Fruit fly (Drosophila melanogaster): ENCODE results near the gene CG13931.

Gene CG13931

dm6 chr3L:1741655-1742551 lies 39.7 kb upstream of the CG13931 start:
- TF ChIP-seq CG8301 (tag; optimal IDR thresholded peaks at IDR 0.05) (no peak), CG34367 (tag; optimal IDR thresholded peaks at IDR 0.05) (no peak), EcR (GFP tag; optimal IDR thresholded peaks at IDR 0.05) (no peak), CG13204 (GFP tag; optimal IDR thresholded peaks at IDR 0.05) (no peak), Snoo (tag; optimal IDR thresholded peaks at IDR 0.05) (no peak), CG15710 (tag; optimal IDR thresholded peaks at IDR 0.05) (no peak), rn (GFP tag; IDR thresholded peaks at IDR 0.05) (no peak), CG4496 (GFP tag; IDR thresholded peaks at IDR 0.05) (no peak), gl (tag; optimal IDR thresholded peaks at IDR 0.05) (no peak)

DNA sequence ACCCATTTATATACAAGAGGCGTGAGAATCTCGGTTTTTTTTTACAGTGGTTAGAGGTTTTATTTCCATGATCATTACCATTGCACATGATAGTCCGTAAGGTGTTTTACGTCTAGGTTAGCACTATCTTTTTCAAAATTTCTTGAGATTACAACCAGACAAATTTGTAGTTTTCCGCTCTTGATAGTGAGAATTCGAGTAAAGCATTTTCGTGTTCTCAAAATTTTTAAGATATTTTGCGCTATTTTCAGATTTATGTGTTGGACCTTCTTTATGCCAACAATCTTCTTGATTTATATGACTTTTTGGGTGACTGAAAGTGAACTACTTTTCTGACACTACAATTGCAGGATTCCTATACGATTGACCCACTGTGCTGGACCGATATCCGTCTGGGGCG lies 38.9 kb upstream of the CG13931 start:
- TF ChIP-seq CG32121 (GFP tag; IDR thresholded peaks at IDR 0.05) (0 out of 2 replicates have a peak, but pooled peaks have one; percentile 16), Ets98B (GFP tag; IDR thresholded peaks at IDR 0.05) (peak; percentile 20), fd96Ca (GFP tag; IDR thresholded peaks at IDR 0.05) (0 out of 3 replicates have a peak, but pooled peaks have one; percentile 36), D1 (tag; optimal IDR thresholded peaks at IDR 0.05) (no peak), EcR (GFP tag; optimal IDR thresholded peaks at IDR 0.05) (no peak), CG15710 (tag; optimal IDR thresholded peaks at IDR 0.05) (no peak), CG4496 (GFP tag; IDR thresholded peaks at IDR 0.05) (no peak), CG13204 (GFP tag; optimal IDR thresholded peaks at IDR 0.05) (no peak), CG8301 (tag; optimal IDR thresholded peaks at IDR 0.05) (peak; percentile 41), CG14655 (GFP tag; optimal IDR thresholded peaks at IDR 0.05) (no peak), CG12605 (GFP tag; IDR thresholded peaks at IDR 0.05) (no peak), CG8159 (tag; optimal IDR thresholded peaks at IDR 0.05) (peak; percentile 12), gl (tag; optimal IDR thresholded peaks at IDR 0.05) (no peak), CG34367 (tag; optimal IDR thresholded peaks at IDR 0.05) (no peak), CG10348 (GFP tag; IDR thresholded peaks at IDR 0.05) (no peak), rn (GFP tag; IDR thresholded peaks at IDR 0.05) (no peak), Snoo (tag; optimal IDR thresholded peaks at IDR 0.05) (no peak), Pif1B (GFP tag; optimal IDR thresholded peaks at IDR 0.05) (no peak), CG17806 (tag; optimal IDR thresholded peaks at IDR 0.05) (no peak), Pif1A (GFP tag; optimal IDR thresholded peaks at IDR 0.05) (peak; percentile 34), CG9948 (tag; optimal IDR thresholded peaks at IDR 0.05) (no peak)

DNA sequence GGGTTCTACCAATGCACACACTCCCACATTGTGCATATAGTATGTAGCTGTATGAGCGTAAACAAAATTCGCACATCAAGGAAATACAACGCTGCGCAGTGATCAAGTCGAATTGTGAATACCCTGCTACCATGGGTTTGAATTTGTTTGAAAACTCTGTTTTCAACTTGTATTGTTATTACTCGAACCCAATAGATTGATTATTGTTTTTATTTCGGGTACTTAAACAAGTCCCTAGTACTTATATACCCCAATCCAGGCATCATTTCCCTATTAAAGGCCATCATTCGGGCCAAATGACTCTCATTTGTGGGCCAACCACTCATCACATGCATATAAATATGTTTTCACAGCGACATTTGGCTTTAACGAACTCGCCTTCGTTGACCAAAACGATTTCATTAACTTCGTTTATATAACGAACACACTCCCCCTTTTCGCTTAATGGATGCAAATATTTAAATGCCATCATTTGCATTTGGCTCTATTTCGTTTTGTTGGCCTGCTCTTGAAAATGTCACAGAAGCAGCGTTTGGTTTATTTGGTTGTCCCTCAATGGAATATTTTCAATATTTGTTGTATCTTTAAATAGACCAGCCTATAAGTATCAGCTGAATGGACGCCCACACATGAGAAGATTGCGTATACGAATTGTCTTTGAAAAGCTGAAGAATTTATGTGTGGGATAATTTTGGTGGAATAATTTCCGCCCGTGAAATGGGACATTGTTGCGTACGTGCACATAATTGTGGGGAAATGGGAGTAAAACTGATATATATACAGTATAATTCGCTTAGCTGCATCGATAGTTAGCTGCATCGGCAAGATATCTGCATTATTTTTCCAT lies 38.1 kb upstream of the CG13931 start:
- no peak for TF ChIP-seq CG12605 (GFP tag; IDR thresholded peaks at IDR 0.05)
- peak; percentile 57 for TF ChIP-seq Pif1A (GFP tag; optimal IDR thresholded peaks at IDR 0.05)
- no peak for TF ChIP-seq gl (tag; optimal IDR thresholded peaks at IDR 0.05)
- peak; percentile 8 for TF ChIP-seq CG9948 (tag; optimal IDR thresholded peaks at IDR 0.05)
- TF ChIP-seq CG8159 (tag; optimal IDR thresholded peaks at IDR 0.05), result no peak
- TF ChIP-seq D1 (tag; optimal IDR thresholded peaks at IDR 0.05), result no peak
- peak; percentile 18 for TF ChIP-seq CG34367 (tag; optimal IDR thresholded peaks at IDR 0.05)
- TF ChIP-seq fd96Ca (GFP tag; IDR thresholded peaks at IDR 0.05), result peak; percentile 81
- peak; percentile 14 for TF ChIP-seq CG15710 (tag; optimal IDR thresholded peaks at IDR 0.05)
- TF ChIP-seq CG10348 (GFP tag; IDR thresholded peaks at IDR 0.05), result 0 out of 2 replicates have a peak, but pooled peaks have one; percentile 34
- no peak for TF ChIP-seq Snoo (tag; optimal IDR thresholded peaks at IDR 0.05)
- TF ChIP-seq CG14655 (GFP tag; optimal IDR thresholded peaks at IDR 0.05), result no peak
- TF ChIP-seq CG4496 (GFP tag; IDR thresholded peaks at IDR 0.05), result peak; percentile 71
- 0 out of 2 replicates have a peak, but pooled peaks have one; percentile 15 for TF ChIP-seq rn (GFP tag; IDR thresholded peaks at IDR 0.05)
- TF ChIP-seq CG32121 (GFP tag; IDR thresholded peaks at IDR 0.05), result peak; percentile 69
- TF ChIP-seq Ets98B (GFP tag; IDR thresholded peaks at IDR 0.05), result peak; percentile 54; the same call in 1 of the 2 replicates
- TF ChIP-seq CG13204 (GFP tag; optimal IDR thresholded peaks at IDR 0.05), result no peak

DNA sequence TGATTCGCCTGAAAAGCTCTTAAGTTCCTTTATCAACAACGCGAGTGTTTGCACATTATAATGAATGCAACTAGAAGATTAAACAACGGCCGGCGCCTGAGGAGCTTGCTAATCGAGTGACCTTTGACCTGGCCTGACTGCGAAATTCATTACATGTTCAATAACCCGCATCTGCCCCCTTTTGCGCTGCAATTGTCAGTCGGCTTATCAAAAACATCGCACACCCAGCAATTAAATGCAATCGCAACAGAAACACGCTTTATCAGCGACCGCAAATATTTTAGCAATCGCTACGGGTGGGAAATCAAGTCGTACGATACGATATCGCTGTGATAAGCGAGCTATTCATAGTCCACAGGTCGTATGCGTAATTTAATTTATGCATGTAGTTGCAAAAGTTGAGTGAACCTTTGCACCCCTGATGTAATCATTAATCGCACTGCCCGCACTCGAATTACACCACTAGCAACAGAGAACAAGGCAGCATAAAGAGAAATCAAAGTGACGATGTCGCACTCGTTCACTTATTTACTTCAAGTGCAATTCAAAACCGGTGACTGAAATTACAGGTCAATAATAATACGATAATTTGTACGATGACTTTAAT lies 37.4 kb upstream of the CG13931 start:
- TF ChIP-seq CG13204 (GFP tag; optimal IDR thresholded peaks at IDR 0.05) (no peak), gl (tag; optimal IDR thresholded peaks at IDR 0.05) (peak; percentile 5), EcR (GFP tag; optimal IDR thresholded peaks at IDR 0.05) (peak; percentile 78), CG9948 (tag; optimal IDR thresholded peaks at IDR 0.05) (no peak), CG12605 (GFP tag; IDR thresholded peaks at IDR 0.05) (no peak)

Data from whole organism, pupa.